Worm (Caenorhabditis elegans) whole organism, mixed stage, embryonic: ENCODE data around the gene hpo-30.

Experiments
- M03D4.4 ChIP-seq: sonication (generic microtip); optimal IDR thresholded peaks from 2 replicates; lab custom pipeline; 2017; ENCODE audit warnings: mild to moderate bottlenecking, missing genetic modification characterization, missing compliant biosample characterization
- bed-3 ChIP-seq: fragments of 200-800 bp; sonication (Bioruptor generic); optimal IDR thresholded peaks from 3 replicates; lab custom pipeline; 2018; ENCODE audit warnings: mild to moderate bottlenecking, missing genetic modification characterization, moderate library complexity, missing compliant biosample characterization
- blmp-1 ChIP-seq: fragments of 150-350 bp; optimal IDR thresholded peaks from 2 replicates; lab custom pipeline; 2014; ENCODE audit warnings: missing biosample characterization, missing genetic modification characterization
- ceh-39 ChIP-seq: fragments of 150-350 bp; optimal IDR thresholded peaks from 2 replicates; lab custom pipeline; 2014; ENCODE audit warnings: missing biosample characterization, missing genetic modification characterization
- ceh-43 ChIP-seq: fragments of 200-800 bp; sonication (Bioruptor generic); optimal IDR thresholded peaks from 2 replicates; lab custom pipeline; 2018; ENCODE audit warnings: mild to moderate bottlenecking, missing genetic modification characterization, moderate library complexity, missing compliant biosample characterization
- ceh-83 ChIP-seq: fragments of 200-800 bp; sonication (Bioruptor generic); optimal IDR thresholded peaks from 2 replicates; lab custom pipeline; 2018; ENCODE audit warnings: mild to moderate bottlenecking, missing genetic modification characterization, missing compliant biosample characterization
- cnd-1 ChIP-seq: fragments of 200-800 bp; sonication (Bioruptor generic); optimal IDR thresholded peaks from 2 replicates; lab custom pipeline; 2018; ENCODE audit warnings: mild to moderate bottlenecking, missing genetic modification characterization, missing compliant biosample characterization
- elt-1 ChIP-seq: sonication (generic microtip); optimal IDR thresholded peaks from 2 replicates; lab custom pipeline; 2017; ENCODE audit warnings: missing genetic modification characterization, mild to moderate bottlenecking, missing compliant biosample characterization, antibody characterized with exemption, moderate library complexity, borderline replicate concordance; ENCODE audit not compliant: insufficient read depth
- elt-3 ChIP-seq: fragments of 150-350 bp; optimal IDR thresholded peaks from 2 replicates; lab custom pipeline; 2014; ENCODE audit warnings: missing biosample characterization, missing genetic modification characterization
- ham-2 ChIP-seq: fragments of 200-800 bp; sonication (Bioruptor generic); optimal IDR thresholded peaks from 2 replicates; lab custom pipeline; 2018; ENCODE audit warnings: mild to moderate bottlenecking, missing genetic modification characterization, missing compliant biosample characterization
- hlh-1 ChIP-seq: fragments of 150-350 bp; optimal IDR thresholded peaks from 2 replicates; lab custom pipeline; 2014; ENCODE audit warnings: missing biosample characterization, missing genetic modification reagents, missing genetic modification characterization
- lin-13 ChIP-seq: fragments of 150-350 bp; optimal IDR thresholded peaks from 2 replicates; lab custom pipeline; 2014; ENCODE audit warnings: missing biosample characterization, missing genetic modification characterization
- lin-32 ChIP-seq: fragments of 200-800 bp; sonication (Bioruptor generic); optimal IDR thresholded peaks from 2 replicates; lab custom pipeline; 2018; ENCODE audit warnings: mild to moderate bottlenecking, missing genetic modification characterization, missing compliant biosample characterization
- mep-1 ChIP-seq: fragments of 150-350 bp; optimal IDR thresholded peaks from 2 replicates; lab custom pipeline; 2017; ENCODE audit warnings: missing biosample characterization, missing genetic modification reagents, missing genetic modification characterization, inconsistent platforms
- mls-2 ChIP-seq: sonication (generic microtip); optimal IDR thresholded peaks from 2 replicates; lab custom pipeline; 2016; ENCODE audit warnings: mild to moderate bottlenecking, missing genetic modification characterization, moderate library complexity, missing compliant biosample characterization
- nhr-12 ChIP-seq: fragments of 150-350 bp; optimal IDR thresholded peaks from 2 replicates; lab custom pipeline; 2014; ENCODE audit warnings: missing biosample characterization, missing genetic modification characterization
- nhr-2 ChIP-seq: fragments of 150-350 bp; optimal IDR thresholded peaks from 2 replicates; lab custom pipeline; 2014; ENCODE audit warnings: missing biosample characterization, missing genetic modification characterization
- nhr-237 ChIP-seq: fragments of 150-350 bp; optimal IDR thresholded peaks from 2 replicates; lab custom pipeline; 2014; ENCODE audit warnings: missing biosample characterization, missing genetic modification characterization
- nhr-76 ChIP-seq: sonication (generic microtip); optimal IDR thresholded peaks from 2 replicates; lab custom pipeline; 2017; ENCODE audit warnings: missing biosample characterization, missing genetic modification characterization
- pha-4 ChIP-seq: fragments of 150-350 bp; optimal IDR thresholded peaks from 2 replicates; lab custom pipeline; 2018; ENCODE audit warnings: missing biosample characterization, missing genetic modification reagents, missing genetic modification characterization
- sem-2 ChIP-seq: fragments of 200-800 bp; sonication (Bioruptor generic); optimal IDR thresholded peaks from 2 replicates; lab custom pipeline; 2018; ENCODE audit warnings: mild to moderate bottlenecking, missing genetic modification characterization, missing compliant biosample characterization
- snpc-4 ChIP-seq: fragments of 150-350 bp; optimal IDR thresholded peaks from 2 replicates; lab custom pipeline; 2014; ENCODE audit warnings: missing biosample characterization, missing genetic modification characterization
- tbx-8 ChIP-seq: fragments of 200-800 bp; sonication (Bioruptor generic); optimal IDR thresholded peaks from 2 replicates; lab custom pipeline; 2018; ENCODE audit warnings: mild to moderate bottlenecking, missing genetic modification characterization, moderate library complexity, missing compliant biosample characterization
- unc-120 ChIP-seq: sonication (generic microtip); optimal IDR thresholded peaks from 2 replicates; lab custom pipeline; 2017; ENCODE audit warnings: missing genetic modification characterization, missing compliant biosample characterization; ENCODE audit not compliant: poor library complexity, severe bottlenecking
- unc-39 ChIP-seq: fragments of 150-350 bp; optimal IDR thresholded peaks from 2 replicates; lab custom pipeline; 2014; ENCODE audit warnings: missing biosample characterization, missing genetic modification characterization
- zip-8 ChIP-seq: fragments of 150-350 bp; optimal IDR thresholded peaks from 2 replicates; lab custom pipeline; 2014; ENCODE audit warnings: missing biosample characterization, missing genetic modification characterization

Gene hpo-30

DNA sequence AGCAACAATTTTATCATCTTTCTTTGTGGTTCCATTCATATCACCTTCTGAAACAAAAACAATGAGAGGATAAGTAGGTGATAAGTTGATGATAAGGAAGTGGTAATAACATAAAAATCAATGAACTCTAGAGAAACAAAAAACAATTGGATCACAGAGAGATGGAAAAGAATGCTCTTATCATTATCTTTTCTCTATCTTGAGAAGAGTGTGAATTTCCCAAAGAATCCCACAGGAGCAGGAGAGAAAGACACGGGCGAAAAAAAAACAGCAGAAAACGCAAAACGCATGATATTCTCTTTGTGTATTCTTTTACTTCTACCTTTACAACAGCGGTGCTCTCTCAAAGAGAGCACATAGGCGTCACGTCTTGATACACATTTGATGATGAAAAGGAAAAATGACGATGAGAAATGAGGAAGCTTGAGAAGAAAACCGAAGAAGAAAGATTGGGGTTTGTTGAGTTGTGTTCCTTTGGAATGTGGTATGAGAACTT is 40.8 kb downstream of the hpo-30 start, which contains the start of gene twk-24:
TSS of gene twk-24 (minus strand) at position 51 of the 496 bp plus-strand sequence.
- no peak for TF ChIP-seq nhr-12 (tag; lab: Kevin White, UChicago)
- no peak for TF ChIP-seq elt-3 (tag; lab: Kevin White, UChicago)
- TF ChIP-seq ham-2 (GFP tag; lab: Kevin White, UChicago), result no peak
- no peak for TF ChIP-seq bed-3 (GFP tag; lab: Kevin White, UChicago)
- TF ChIP-seq tbx-8 (GFP tag; lab: Kevin White, UChicago), result no peak
- no peak for TF ChIP-seq hlh-1 (tag; lab: Kevin White, UChicago)

DNA sequence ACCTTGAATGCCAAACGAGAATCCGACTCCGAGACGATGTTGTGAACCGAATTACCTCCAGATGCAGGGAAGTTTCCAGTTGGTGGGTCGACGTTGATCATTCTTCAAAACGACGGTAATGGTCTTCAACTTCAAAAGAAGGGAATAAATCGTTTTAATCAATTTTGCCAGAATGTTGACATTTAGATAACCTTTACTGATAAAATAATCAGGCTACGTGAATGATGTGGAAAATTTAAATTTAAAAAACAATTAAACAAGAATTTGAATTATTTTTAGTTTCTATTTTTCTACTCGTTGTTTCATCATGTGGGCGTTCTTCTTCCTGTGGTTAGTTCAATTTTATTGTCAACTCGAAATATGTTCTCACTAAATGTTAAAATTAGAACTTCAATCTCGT is 46.4 kb downstream of the hpo-30 start, which contains the start of gene ssp-35:
TSS of gene ssp-35 (minus strand) at position 101 of the 400 bp plus-strand sequence.
- TF ChIP-seq elt-3 (tag; lab: Kevin White, UChicago) (no peak), nhr-237 (tag; lab: Kevin White, UChicago) (no peak), blmp-1 (tag; lab: Kevin White, UChicago) (no peak), nhr-12 (tag; lab: Kevin White, UChicago) (no peak), M03D4.4 (tag; lab: Kevin White, UChicago) (no peak), cnd-1 (tag; lab: Kevin White, UChicago) (no peak), ceh-43 (GFP tag; lab: Kevin White, UChicago) (no peak), mep-1 (tag; lab: Kevin White, UChicago) (no peak), ceh-83 (GFP tag; lab: Kevin White, UChicago) (no peak), pha-4 (tag; lab: Kevin White, UChicago) (no peak), nhr-2 (tag; lab: Kevin White, UChicago) (no peak), elt-1 (tag; lab: Kevin White, UChicago) (no peak), zip-8 (tag; lab: Kevin White, UChicago) (no peak), ham-2 (GFP tag; lab: Kevin White, UChicago) (no peak), unc-120 (tag; lab: Kevin White, UChicago) (no peak)

- no peak for TF ChIP-seq mls-2
- TF ChIP-seq nhr-2 (tag; lab: Kevin White, UChicago), result no peak
- TF ChIP-seq, all 35 proteins: peak for 0
These were observed 48.8 kb downstream of the hpo-30 start, which contains the start of gene tbb-6 for ce11 chrV:12261377-12261776. Gene tbb-6 (plus strand): TSS chrV:12261531.

- no peak for TF ChIP-seq bed-3 (GFP tag; lab: Kevin White, UChicago)
- no peak for TF ChIP-seq lin-13 (tag; lab: Kevin White, UChicago)
- no peak for TF ChIP-seq nhr-237 (tag; lab: Kevin White, UChicago)
- TF ChIP-seq unc-39, result no peak
- TF ChIP-seq sem-2 (GFP tag; lab: Kevin White, UChicago), result no peak
- no peak for TF ChIP-seq ham-2 (GFP tag; lab: Kevin White, UChicago)
- TF ChIP-seq pha-4 (tag; lab: Kevin White, UChicago), result no peak
- no peak for TF ChIP-seq elt-3 (tag; lab: Kevin White, UChicago)
- TF ChIP-seq blmp-1 (tag; lab: Kevin White, UChicago), result no peak
- TF ChIP-seq M03D4.4 (tag; lab: Kevin White, UChicago), result no peak
- TF ChIP-seq lin-32 (GFP tag; lab: Kevin White, UChicago), result no peak
- TF ChIP-seq snpc-4, result no peak
- TF ChIP-seq ceh-43 (GFP tag; lab: Kevin White, UChicago), result no peak
- no peak for TF ChIP-seq ceh-39 (tag; lab: Kevin White, UChicago)
- no peak for TF ChIP-seq ceh-83 (GFP tag; lab: Kevin White, UChicago)
- no peak for TF ChIP-seq cnd-1 (tag; lab: Kevin White, UChicago)
- TF ChIP-seq nhr-12 (tag; lab: Kevin White, UChicago), result no peak
- no peak for TF ChIP-seq nhr-76 (tag; lab: Kevin White, UChicago)
- no peak for TF ChIP-seq elt-1 (tag; lab: Kevin White, UChicago)
These were observed 51.2 kb downstream of the hpo-30 start, which contains the start of gene ugt-56 for ce11 chrV:12258922-12259321. Gene ugt-56 (plus strand): TSS chrV:12258982.
